Fruit fly (Drosophila melanogaster) whole organism, embryonic: Measurements from ENCODE around the gene Grasp65.
A peak's percentile ranks its signal among the peaks of the same experiment; 100 is the strongest.

Experiments used
- Ada2b ChIP-seq: fragments of 200-800 bp; sonication (Bioruptor generic); IDR thresholded peaks from 2 replicates; pipeline ENCODE4 v1.3.6; 2022; ENCODE audit warnings: missing biosample characterization, missing genetic modification characterization
- Antp ChIP-seq: fragments of 200-800 bp; sonication (Bioruptor generic); optimal IDR thresholded peaks from 3 replicates; lab custom pipeline; 2016; ENCODE audit warnings: missing biosample characterization, missing genetic modification characterization
- Atf3 ChIP-seq: fragments of 200-800 bp; sonication (Bioruptor generic); optimal IDR thresholded peaks from 3 replicates; lab custom pipeline; 2016; ENCODE audit warnings: missing biosample characterization, missing genetic modification characterization
- B-H1 ChIP-seq: fragments of 200-800 bp; sonication (Bioruptor generic); IDR thresholded peaks from 3 replicates; pipeline ENCODE4 v1.3.6; 2022; ENCODE audit warnings: missing biosample characterization, missing genetic modification characterization
- CG10267 ChIP-seq: fragments of 200-800 bp; sonication (Bioruptor generic); optimal IDR thresholded peaks from 2 replicates; lab custom pipeline; 2018; ENCODE audit warnings: missing biosample characterization, mild to moderate bottlenecking, missing genetic modification characterization, moderate library complexity
- CG10274 ChIP-seq: fragments of 200-800 bp; sonication (Bioruptor generic); optimal IDR thresholded peaks from 3 replicates; lab custom pipeline; 2017; ENCODE audit warnings: missing biosample characterization, mild to moderate bottlenecking, missing genetic modification characterization
- CG10543 ChIP-seq: fragments of 200-800 bp; sonication (Bioruptor generic); optimal IDR thresholded peaks from 3 replicates; lab custom pipeline; 2017; ENCODE audit warnings: missing biosample characterization, mild to moderate bottlenecking, missing genetic modification characterization, moderate library complexity
- CG11247 ChIP-seq: fragments of 200-800 bp; sonication (Bioruptor generic); IDR thresholded peaks from 2 replicates; pipeline ENCODE4 v1.3.6; 2022; ENCODE audit warnings: missing biosample characterization, missing genetic modification characterization
- CG12155 ChIP-seq: fragments of 200-800 bp; sonication (Bioruptor generic); optimal IDR thresholded peaks from 3 replicates; lab custom pipeline; 2016; ENCODE audit warnings: missing biosample characterization, missing genetic modification characterization
- CG13775 ChIP-seq: fragments of 200-800 bp; sonication (Bioruptor generic); optimal IDR thresholded peaks from 3 replicates; lab custom pipeline; 2017; ENCODE audit warnings: missing biosample characterization, mild to moderate bottlenecking, missing genetic modification characterization
- CG17186 ChIP-seq: fragments of 200-800 bp; sonication (Bioruptor generic); optimal IDR thresholded peaks from 3 replicates; lab custom pipeline; 2017; ENCODE audit warnings: missing biosample characterization, missing genetic modification reagents, missing genetic modification characterization
- CG18476 ChIP-seq: fragments of 200-800 bp; sonication (Bioruptor generic); optimal IDR thresholded peaks from 2 replicates; lab custom pipeline; 2016; ENCODE audit warnings: missing biosample characterization, mild to moderate bottlenecking, missing genetic modification characterization
- CG31365 ChIP-seq: fragments of 200-800 bp; sonication (Bioruptor generic); optimal IDR thresholded peaks from 2 replicates; lab custom pipeline; 2018; ENCODE audit warnings: missing biosample characterization, mild to moderate bottlenecking, missing genetic modification characterization
- CG4617 ChIP-seq: fragments of 200-800 bp; sonication (Bioruptor generic); optimal IDR thresholded peaks from 3 replicates; lab custom pipeline; 2016; ENCODE audit warnings: missing biosample characterization, missing genetic modification characterization, borderline replicate concordance
- CG6791 ChIP-seq: fragments of 200-800 bp; sonication (Bioruptor generic); IDR thresholded peaks from 3 replicates; pipeline ENCODE4 v1.3.6; 2022; ENCODE audit warnings: missing biosample characterization, missing genetic modification characterization; ENCODE audit not compliant: partially characterized antibody
- CG6813 ChIP-seq: fragments of 200-800 bp; sonication (Bioruptor generic); optimal IDR thresholded peaks from 2 replicates; lab custom pipeline; 2017; ENCODE audit warnings: missing biosample characterization, missing genetic modification characterization, mild to moderate bottlenecking, moderate library complexity, missing genetic modification reagents
- CG7372 ChIP-seq: fragments of 200-800 bp; sonication (Bioruptor generic); IDR thresholded peaks from 2 replicates; pipeline ENCODE4 v1.3.6; 2022; ENCODE audit warnings: missing biosample characterization, missing genetic modification characterization
- CoRest ChIP-seq: fragments of 200-800 bp; sonication (Bioruptor generic); optimal IDR thresholded peaks from 3 replicates; lab custom pipeline; 2018; ENCODE audit warnings: missing biosample characterization, mild to moderate bottlenecking, missing genetic modification characterization, moderate library complexity
- Hey ChIP-seq: fragments of 200-800 bp; sonication (Bioruptor generic); optimal IDR thresholded peaks from 3 replicates; lab custom pipeline; 2018; ENCODE audit warnings: missing biosample characterization, mild to moderate bottlenecking, missing genetic modification characterization
- Lhr ChIP-seq: fragments of 200-800 bp; sonication (Bioruptor generic); optimal IDR thresholded peaks from 3 replicates; lab custom pipeline; 2017; ENCODE audit warnings: mild to moderate bottlenecking, missing biosample characterization, missing genetic modification reagents, missing genetic modification characterization
- Lpt ChIP-seq: fragments of >200 bp; optimal IDR thresholded peaks from 2 replicates; lab custom pipeline; 2018; ENCODE audit warnings: missing biosample characterization, missing genetic modification characterization
- Oli ChIP-seq: fragments of 200-800 bp; sonication (Bioruptor generic); optimal IDR thresholded peaks from 2 replicates; lab custom pipeline; 2018; ENCODE audit warnings: missing biosample characterization, mild to moderate bottlenecking, missing genetic modification characterization, moderate library complexity
- Optix ChIP-seq: fragments of 200-800 bp; sonication (Bioruptor generic); IDR thresholded peaks from 3 replicates; pipeline ENCODE4 v1.3.6; 2022; ENCODE audit warnings: missing biosample characterization, missing genetic modification characterization
- PHDP ChIP-seq: fragments of 200-800 bp; sonication (Bioruptor generic); optimal IDR thresholded peaks from 3 replicates; lab custom pipeline; 2018; ENCODE audit warnings: missing biosample characterization, mild to moderate bottlenecking, missing genetic modification characterization, moderate library complexity
- Rx ChIP-seq: fragments of 200-800 bp; sonication (Bioruptor generic); IDR thresholded peaks from 2 replicates; pipeline ENCODE4 v1.3.6; 2022; ENCODE audit warnings: missing biosample characterization, missing genetic modification characterization
- Tbp ChIP-seq: fragments of >200 bp; optimal IDR thresholded peaks from 2 replicates; lab custom pipeline; 2018; ENCODE audit warnings: missing biosample characterization, missing genetic modification characterization
- ase ChIP-seq: fragments of 200-800 bp; sonication (Bioruptor generic); IDR thresholded peaks from 3 replicates; pipeline ENCODE4 v1.3.6; 2022; ENCODE audit warnings: missing biosample characterization, missing genetic modification characterization
- bbx ChIP-seq: fragments of 200-800 bp; sonication (Bioruptor generic); IDR thresholded peaks from 2 replicates; pipeline ENCODE4 v1.3.6; 2022; ENCODE audit warnings: missing biosample characterization, missing genetic modification characterization; ENCODE audit not compliant: partially characterized antibody
- cad ChIP-seq: fragments of >200 bp; optimal IDR thresholded peaks from 2 replicates; lab custom pipeline; 2017; ENCODE audit warnings: missing biosample characterization, missing genetic modification characterization
- caup ChIP-seq: fragments of 200-800 bp; sonication (Bioruptor generic); optimal IDR thresholded peaks from 3 replicates; lab custom pipeline; 2017; ENCODE audit warnings: missing biosample characterization, mild to moderate bottlenecking, missing genetic modification characterization, moderate library complexity; ENCODE audit not compliant: severe bottlenecking
- chm ChIP-seq: fragments of 200-800 bp; sonication (Bioruptor generic); IDR thresholded peaks from 2 replicates; pipeline ENCODE4 v1.3.6; 2022; ENCODE audit warnings: missing biosample characterization, missing genetic modification characterization
- crc ChIP-seq: fragments of 200-800 bp; sonication (Bioruptor generic); optimal IDR thresholded peaks from 2 replicates; lab custom pipeline; 2016; ENCODE audit warnings: missing biosample characterization, missing genetic modification characterization
- dan ChIP-seq: fragments of 200-800 bp; sonication (Bioruptor generic); IDR thresholded peaks from 2 replicates; pipeline ENCODE4 v1.3.6; 2022; ENCODE audit warnings: missing biosample characterization, missing genetic modification characterization
- gfzf ChIP-seq: fragments of 200-800 bp; sonication (Bioruptor generic); optimal IDR thresholded peaks from 2 replicates; lab custom pipeline; 2016; ENCODE audit warnings: missing biosample characterization, mild to moderate bottlenecking, missing genetic modification characterization, moderate library complexity
- hkb ChIP-seq, 2 experiments: fragments of 200-800 bp in 1 of 2; fragments of >200 bp in 1 of 2; sonication (Bioruptor generic) in 1 of 2; IDR thresholded peaks in 1 of 2; optimal IDR thresholded peaks in 1 of 2; 2 replicates each; pipeline versions ENCODE4 v1.3.6 to Lab custom; 2017 to 2022; ENCODE audit warnings: missing biosample characterization in 1 of 2, missing genetic modification characterization in 1 of 2
- jigr1 ChIP-seq: fragments of 200-800 bp; sonication (Bioruptor generic); IDR thresholded peaks from 3 replicates; pipeline ENCODE4 v1.3.6; 2022; ENCODE audit warnings: missing biosample characterization, missing genetic modification characterization
- lmd ChIP-seq: fragments of 200-800 bp; sonication (Bioruptor generic); IDR thresholded peaks from 2 replicates; pipeline ENCODE4 v1.3.6; 2022; ENCODE audit warnings: missing biosample characterization, missing genetic modification characterization
- pita ChIP-seq: fragments of 200-800 bp; sonication (Bioruptor generic); optimal IDR thresholded peaks from 2 replicates; lab custom pipeline; 2017; ENCODE audit warnings: missing biosample characterization, mild to moderate bottlenecking, missing genetic modification characterization
- pnt ChIP-seq: fragments of 200-800 bp; sonication (Bioruptor generic); optimal IDR thresholded peaks from 3 replicates; lab custom pipeline; 2016; ENCODE audit warnings: missing biosample characterization, missing genetic modification characterization
- pum ChIP-seq: fragments of 200-800 bp; sonication (Bioruptor generic); optimal IDR thresholded peaks from 2 replicates; lab custom pipeline; 2016; ENCODE audit warnings: missing biosample characterization, missing genetic modification characterization
- salm ChIP-seq: fragments of 200-800 bp; sonication (Bioruptor generic); optimal IDR thresholded peaks from 2 replicates; lab custom pipeline; 2018; ENCODE audit warnings: missing biosample characterization, mild to moderate bottlenecking, missing genetic modification characterization
- scrt ChIP-seq: fragments of 200-800 bp; sonication (Bioruptor generic); optimal IDR thresholded peaks from 2 replicates; lab custom pipeline; 2018; ENCODE audit warnings: missing biosample characterization, mild to moderate bottlenecking, missing genetic modification characterization, moderate library complexity
- sisA ChIP-seq: fragments of 200-800 bp; sonication (Bioruptor generic); IDR thresholded peaks from 2 replicates; pipeline ENCODE4 v1.3.6; 2022; ENCODE audit warnings: missing biosample characterization, missing genetic modification characterization
- slbo ChIP-seq: fragments of 200-800 bp; sonication (Bioruptor generic); IDR thresholded peaks from 2 replicates; pipeline ENCODE4 v1.3.6; 2022; ENCODE audit warnings: missing biosample characterization, missing genetic modification characterization
- slou ChIP-seq: fragments of 200-800 bp; sonication (Bioruptor generic); optimal IDR thresholded peaks from 3 replicates; lab custom pipeline; 2016; ENCODE audit warnings: missing biosample characterization, missing genetic modification characterization
- sna ChIP-seq: fragments of 200-800 bp; sonication (Bioruptor generic); IDR thresholded peaks from 2 replicates; pipeline ENCODE4 v1.3.6; 2022; ENCODE audit warnings: missing biosample characterization, missing genetic modification characterization; ENCODE audit not compliant: partially characterized antibody
- tll ChIP-seq, 2 experiments: fragments of 200-800 bp in 1 of 2; fragments of >200 bp in 1 of 2; sonication (Bioruptor generic) in 1 of 2; optimal IDR thresholded peaks; 2 replicates each; lab custom pipeline; 2017 to 2019; ENCODE audit warnings: missing biosample characterization in 2 of 2, missing genetic modification characterization in 2 of 2, mild to moderate bottlenecking in 1 of 2, moderate library complexity in 1 of 2

Grasp65 gene

dm6 chr3L:19906780-19907705, 17.7 kb upstream of the Grasp65 start (continued):
- TF ChIP-seq pum (GFP tag; lab: Kevin White, UChicago) = peak; percentile 53
- no peak for TF ChIP-seq crc (GFP tag; lab: Kevin White, UChicago)
- peak; percentile 75 for TF ChIP-seq PHDP
- peak; percentile 14 for TF ChIP-seq CG12155
- TF ChIP-seq Rx (GFP tag; lab: Robert Waterston, UW) = no peak
- TF ChIP-seq sna (GFP tag; lab: Robert Waterston, UW) = no peak
- peak; percentile 37 for TF ChIP-seq CG13775 (GFP tag; lab: Kevin White, UChicago)
- TF ChIP-seq Optix (GFP tag; lab: Robert Waterston, UW) = peak; percentile 50; the same call in 1 of the 3 replicates
- TF ChIP-seq CG10543 (GFP tag; lab: Kevin White, UChicago) = peak; percentile 94
- TF ChIP-seq Antp (GFP tag; lab: Kevin White, UChicago) = peak; percentile 54
- TF ChIP-seq chm (GFP tag; lab: Robert Waterston, UW) = peak; percentile 84
- no peak for TF ChIP-seq jigr1 (GFP tag; lab: Robert Waterston, UW)
- peak; percentile 34 for TF ChIP-seq scrt
- TF ChIP-seq CG18476 (GFP tag; lab: Kevin White, UChicago) = peak; percentile 11
- no peak for TF ChIP-seq CG6791
- TF ChIP-seq B-H1 (GFP tag; lab: Robert Waterston, UW) = no peak; the same call in 2 of the 3 replicates
- TF ChIP-seq salm = peak; percentile 43
- peak in 1 of 2 experiments; percentile 61 for TF ChIP-seq tll (GFP tag; optimal IDR thresholded peaks at IDR 0.05; lab: Kevin White, UChicago)
- TF ChIP-seq bbx = no peak
- peak; percentile 25 for TF ChIP-seq Hey
- TF ChIP-seq hkb (optimal IDR thresholded peaks at IDR 0.05; lab: Kevin White, UChicago) = no peak
- TF ChIP-seq hkb (GFP tag; IDR thresholded peaks at IDR 0.05; lab: Robert Waterston, UW) = peak; percentile 68; the same call in 1 of the 2 replicates
- peak; percentile 75 for TF ChIP-seq pnt
- no peak for TF ChIP-seq dan
- TF ChIP-seq Atf3 (GFP tag; lab: Kevin White, UChicago) = no peak
- no peak for TF ChIP-seq Lpt (GFP tag; lab: Kevin White, UChicago)
- TF ChIP-seq CG31365 (tag; lab: Kevin White, UChicago) = peak; percentile 55
- TF ChIP-seq CoRest (tag; lab: Kevin White, UChicago) = peak; percentile 40
- TF ChIP-seq lmd (GFP tag; lab: Robert Waterston, UW) = no peak
- peak; percentile 40 for TF ChIP-seq slou (GFP tag; lab: Kevin White, UChicago)
- TF ChIP-seq CG10267 (tag; lab: Kevin White, UChicago) = no peak
- TF ChIP-seq Tbp = no peak
- peak; percentile 62 for TF ChIP-seq Lhr
- 0 out of 2 replicates have a peak, but pooled peaks have one; percentile 15 for TF ChIP-seq CG7372
- no peak for TF ChIP-seq sisA (GFP tag; lab: Robert Waterston, UW)
- TF ChIP-seq CG6813 (GFP tag; lab: Kevin White, UChicago) = peak; percentile 85
- TF ChIP-seq Ada2b (GFP tag; lab: Robert Waterston, UW) = peak; percentile 21; the same call in 1 of the 2 replicates
- peak; percentile 12 for TF ChIP-seq CG4617 (GFP tag; lab: Kevin White, UChicago)
- TF ChIP-seq pita = no peak
- no peak; the same call in 1 of the 2 replicates for TF ChIP-seq slbo (GFP tag; lab: Robert Waterston, UW)
- 0 out of 3 replicates have a peak, but pooled peaks have one; percentile 23 for TF ChIP-seq ase (GFP tag; lab: Robert Waterston, UW)
- TF ChIP-seq cad (GFP tag; lab: Kevin White, UChicago) = no peak
- peak; percentile 18 for TF ChIP-seq Oli
- no peak for TF ChIP-seq CG17186 (GFP tag; lab: Kevin White, UChicago)
- no peak for TF ChIP-seq gfzf
- peak; percentile 88 for TF ChIP-seq caup
- TF ChIP-seq CG11247 (GFP tag; lab: Robert Waterston, UW) = peak; percentile 79
- peak; percentile 18 for TF ChIP-seq CG10274
